Worm (Caenorhabditis elegans): ENCODE measurements around the gene nas-7.

DNA sequence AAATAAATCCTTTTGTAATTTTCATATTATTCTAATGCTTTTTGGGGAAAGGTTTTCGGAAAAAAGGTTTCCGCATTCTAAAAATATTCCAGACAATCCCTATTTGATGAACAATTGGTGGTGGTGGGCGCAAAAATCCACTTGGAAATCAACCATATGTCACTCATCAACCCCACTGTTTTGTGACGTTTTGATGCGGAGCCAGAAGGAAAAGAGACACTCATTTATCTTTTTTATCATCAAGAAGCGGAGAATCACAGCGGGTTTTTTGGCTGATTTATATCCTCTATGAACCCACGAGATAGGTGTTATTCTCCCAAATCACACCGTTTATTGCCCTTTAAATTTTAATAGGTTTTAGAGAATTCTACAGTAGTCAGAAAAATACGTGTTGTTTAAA, 45.3 kb downstream of the nas-7 start:
- TF ChIP-seq ceh-79 (tag; optimal IDR thresholded peaks at IDR 0.05) (no peak), hsf-1 (GFP tag; IDR thresholded peaks at IDR 0.05) (no peak)
